Worm (Caenorhabditis elegans) whole organism, L2 larva: ENCODE data around the gene hlh-29.

Source experiments
- C34F6.9 ChIP-seq: fragments of 150-350 bp; optimal IDR thresholded peaks from 2 replicates; lab custom pipeline; 2014; ENCODE audit warnings: missing biosample characterization, missing genetic modification characterization
- F13H6.1 ChIP-seq: sonication (generic microtip); optimal IDR thresholded peaks from 2 replicates; lab custom pipeline; 2016; ENCODE audit warnings: missing genetic modification characterization, missing compliant biosample characterization
- R02D3.7 ChIP-seq: fragments of 150-350 bp; optimal IDR thresholded peaks from 2 replicates; lab custom pipeline; 2014; ENCODE audit warnings: missing biosample characterization, missing genetic modification characterization
- Y55F3AM.14 ChIP-seq: fragments of 200-800 bp; sonication (Bioruptor generic); optimal IDR thresholded peaks from 2 replicates; lab custom pipeline; 2018; ENCODE audit warnings: mild to moderate bottlenecking, missing genetic modification characterization, missing compliant biosample characterization
- ZK546.5 ChIP-seq: sonication (generic microtip); optimal IDR thresholded peaks from 2 replicates; lab custom pipeline; 2017; ENCODE audit warnings: missing biosample characterization, missing genetic modification characterization
- alr-1 ChIP-seq: fragments of 150-350 bp; optimal IDR thresholded peaks from 2 replicates; lab custom pipeline; 2014; ENCODE audit warnings: missing biosample characterization, missing genetic modification characterization
- aly-2 ChIP-seq: fragments of 150-350 bp; optimal IDR thresholded peaks from 2 replicates; lab custom pipeline; 2014; ENCODE audit warnings: missing biosample characterization, missing genetic modification characterization
- ama-1 ChIP-seq: fragments of 150-350 bp; optimal IDR thresholded peaks from 2 replicates; lab custom pipeline; 2018; ENCODE audit warnings: inconsistent platforms
- blmp-1 ChIP-seq: sonication (generic microtip); optimal IDR thresholded peaks from 2 replicates; lab custom pipeline; 2017; ENCODE audit warnings: missing genetic modification characterization, mild to moderate bottlenecking, missing compliant biosample characterization, antibody characterized with exemption, moderate library complexity; ENCODE audit not compliant: insufficient read depth
- ceh-16 ChIP-seq: fragments of 150-350 bp; optimal IDR thresholded peaks from 2 replicates; lab custom pipeline; 2014; ENCODE audit warnings: missing biosample characterization, missing genetic modification characterization
- ceh-82 ChIP-seq: fragments of 150-350 bp; optimal IDR thresholded peaks from 2 replicates; lab custom pipeline; 2014; ENCODE audit warnings: missing biosample characterization, missing genetic modification characterization
- crh-2 ChIP-seq: sonication (generic microtip); optimal IDR thresholded peaks from 2 replicates; lab custom pipeline; 2017; ENCODE audit warnings: missing biosample characterization, missing genetic modification characterization
- dmd-4 ChIP-seq: sonication (generic microtip); optimal IDR thresholded peaks from 2 replicates; lab custom pipeline; 2017; ENCODE audit warnings: missing biosample characterization, missing genetic modification characterization
- egl-27 ChIP-seq: sonication (generic microtip); optimal IDR thresholded peaks from 3 replicates; lab custom pipeline; 2017; ENCODE audit warnings: missing biosample characterization, missing genetic modification reagents, missing genetic modification characterization
- elt-1 ChIP-seq: fragments of 150-350 bp; optimal IDR thresholded peaks from 2 replicates; lab custom pipeline; 2014; ENCODE audit warnings: missing biosample characterization, missing genetic modification characterization
- elt-3 ChIP-seq: sonication (generic microtip); optimal IDR thresholded peaks from 2 replicates; lab custom pipeline; 2017; ENCODE audit warnings: missing biosample characterization, missing genetic modification characterization
- fos-1 ChIP-seq: fragments of 150-350 bp; optimal IDR thresholded peaks from 2 replicates; lab custom pipeline; 2014; ENCODE audit warnings: missing biosample characterization, missing genetic modification characterization
- gmeb-1 ChIP-seq: fragments of 150-350 bp; optimal IDR thresholded peaks from 2 replicates; lab custom pipeline; 2014; ENCODE audit warnings: missing biosample characterization, missing genetic modification characterization
- lin-11 ChIP-seq: fragments of 150-350 bp; sonication (generic microtip); optimal IDR thresholded peaks from 2 replicates; lab custom pipeline; 2014; ENCODE audit warnings: missing biosample characterization, missing genetic modification characterization, inconsistent platforms, mixed read lengths
- lin-13 ChIP-seq: fragments of 150-350 bp; optimal IDR thresholded peaks from 2 replicates; lab custom pipeline; 2014; ENCODE audit warnings: missing biosample characterization, missing genetic modification reagents, missing genetic modification characterization
- lin-39 ChIP-seq: fragments of 150-350 bp; optimal IDR thresholded peaks from 2 replicates; lab custom pipeline; 2014; ENCODE audit warnings: missing biosample characterization, missing genetic modification reagents, missing genetic modification characterization
- lsy-2 ChIP-seq, 2 experiments: fragments of 150-350 bp in 1 of 2; sonication (generic microtip) in 1 of 2; optimal IDR thresholded peaks; 2 replicates each; lab custom pipeline; 2014 to 2017; ENCODE audit warnings: missing biosample characterization in 2 of 2, missing genetic modification characterization in 2 of 2
- mab-5 ChIP-seq: fragments of 150-350 bp; optimal IDR thresholded peaks from 2 replicates; lab custom pipeline; 2014; ENCODE audit warnings: missing biosample characterization, missing genetic modification characterization
- mbf-1 ChIP-seq: sonication (generic microtip); optimal IDR thresholded peaks from 2 replicates; lab custom pipeline; 2017; ENCODE audit warnings: missing biosample characterization, missing genetic modification characterization
- mdl-1 ChIP-seq, 2 experiments: fragments of 150-350 bp in 1 of 2; sonication (generic microtip) in 1 of 2; optimal IDR thresholded peaks; 2 replicates each; lab custom pipeline; 2017; ENCODE audit warnings: missing biosample characterization in 2 of 2, missing genetic modification characterization in 2 of 2
- nhr-10 ChIP-seq: sonication (generic microtip); optimal IDR thresholded peaks from 2 replicates; lab custom pipeline; 2017; ENCODE audit warnings: missing biosample characterization, missing genetic modification characterization
- nhr-11 ChIP-seq: fragments of 150-350 bp; optimal IDR thresholded peaks from 2 replicates; lab custom pipeline; 2014; ENCODE audit warnings: missing biosample characterization, missing genetic modification characterization
- nhr-12 ChIP-seq: fragments of 150-350 bp; optimal IDR thresholded peaks from 2 replicates; lab custom pipeline; 2014; ENCODE audit warnings: missing biosample characterization, missing genetic modification characterization
- nhr-129 ChIP-seq: fragments of 150-350 bp; optimal IDR thresholded peaks from 2 replicates; lab custom pipeline; 2014; ENCODE audit warnings: missing biosample characterization, missing genetic modification characterization
- nhr-21 ChIP-seq: fragments of 150-350 bp; optimal IDR thresholded peaks from 2 replicates; lab custom pipeline; 2014; ENCODE audit warnings: missing biosample characterization, missing genetic modification characterization
- nhr-23 ChIP-seq: fragments of 150-350 bp; optimal IDR thresholded peaks from 2 replicates; lab custom pipeline; 2014; ENCODE audit warnings: missing biosample characterization, missing genetic modification reagents, missing genetic modification characterization
- nhr-237 ChIP-seq: fragments of 150-350 bp; optimal IDR thresholded peaks from 2 replicates; lab custom pipeline; 2014; ENCODE audit warnings: missing biosample characterization, missing genetic modification characterization
- nhr-25 ChIP-seq: fragments of 150-350 bp; sonication (generic microtip); optimal IDR thresholded peaks from 3 replicates; lab custom pipeline; 2014; ENCODE audit warnings: missing biosample characterization, missing genetic modification characterization
- nhr-6 ChIP-seq: fragments of 150-350 bp; optimal IDR thresholded peaks from 2 replicates; lab custom pipeline; 2014; ENCODE audit warnings: missing biosample characterization, missing genetic modification characterization
- nhr-77 ChIP-seq: fragments of 150-350 bp; optimal IDR thresholded peaks from 2 replicates; lab custom pipeline; 2014; ENCODE audit warnings: missing biosample characterization, missing genetic modification characterization
- peb-1 ChIP-seq: fragments of 150-350 bp; optimal IDR thresholded peaks from 2 replicates; lab custom pipeline; 2014; ENCODE audit warnings: missing biosample characterization, missing genetic modification characterization
- sem-4 ChIP-seq: fragments of 150-350 bp; optimal IDR thresholded peaks from 2 replicates; lab custom pipeline; 2014; ENCODE audit warnings: missing biosample characterization, missing genetic modification reagents, missing genetic modification characterization
- skn-1 ChIP-seq: sonication (generic microtip); optimal IDR thresholded peaks from 2 replicates; lab custom pipeline; 2017; ENCODE audit warnings: missing biosample characterization, missing genetic modification characterization
- sma-3 ChIP-seq: sonication (generic microtip); optimal IDR thresholded peaks from 2 replicates; lab custom pipeline; 2016; ENCODE audit warnings: missing genetic modification reagents, missing genetic modification characterization, missing compliant biosample characterization
- sma-9 ChIP-seq, 2 experiments: fragments of 150-350 bp in 1 of 2; sonication (generic microtip) in 1 of 2; optimal IDR thresholded peaks; 2 replicates each; lab custom pipeline; 2014 to 2016; ENCODE audit warnings: missing genetic modification characterization in 2 of 2, mild to moderate bottlenecking in 1 of 2, missing biosample characterization in 1 of 2, missing compliant biosample characterization in 1 of 2, missing genetic modification reagents in 1 of 2, moderate library complexity in 1 of 2
- snpc-4 ChIP-seq: fragments of 150-350 bp; optimal IDR thresholded peaks from 2 replicates; lab custom pipeline; 2014; ENCODE audit warnings: missing biosample characterization, missing genetic modification characterization
- unc-39 ChIP-seq: fragments of 150-350 bp; optimal IDR thresholded peaks from 2 replicates; lab custom pipeline; 2014; ENCODE audit warnings: missing biosample characterization, missing genetic modification characterization
- unc-55 ChIP-seq: fragments of 150-350 bp; sonication (generic microtip); optimal IDR thresholded peaks from 3 replicates; lab custom pipeline; 2014; ENCODE audit warnings: missing biosample characterization, missing genetic modification reagents, missing genetic modification characterization
- unc-62 ChIP-seq: fragments of 150-350 bp; optimal IDR thresholded peaks from 2 replicates; lab custom pipeline; 2014; ENCODE audit warnings: missing biosample characterization, missing genetic modification reagents, missing genetic modification characterization
- zag-1 ChIP-seq: fragments of 150-350 bp; optimal IDR thresholded peaks from 2 replicates; lab custom pipeline; 2014; ENCODE audit warnings: missing biosample characterization, missing genetic modification characterization
- ztf-1 ChIP-seq: fragments of 200-800 bp; sonication (Bioruptor generic); conservative IDR thresholded peaks from 2 replicates; pipeline ENCODE4 v1.3.6; 2022; ENCODE audit warnings: missing genetic modification characterization, missing compliant biosample characterization
- ztf-11 ChIP-seq: sonication (generic microtip); optimal IDR thresholded peaks from 2 replicates; lab custom pipeline; 2017; ENCODE audit warnings: missing biosample characterization, missing genetic modification characterization
- ztf-4 ChIP-seq: fragments of 150-350 bp; optimal IDR thresholded peaks from 2 replicates; lab custom pipeline; 2014; ENCODE audit warnings: missing biosample characterization, missing genetic modification characterization

hlh-29 gene

ce11 chrX:17527377-17527776 lies 21.1 kb downstream of the hlh-29 start:
- TF ChIP-seq egl-27 (tag; lab: Kevin White, UChicago) (no peak), mdl-1 (tag; optimal IDR thresholded peaks at IDR 0.05; lab: Kevin White, UChicago) (no peak), Y55F3AM.14 (no peak), lin-39 (no peak), C34F6.9 (tag; lab: Kevin White, UChicago) (no peak)
- TF ChIP-seq, all 48 proteins: peak for 0

ce11 chrX:17521425-17521824 lies 27.0 kb downstream of the hlh-29 start:
- TF ChIP-seq blmp-1 (no peak), C34F6.9 (tag; lab: Kevin White, UChicago) (peak; percentile 19), sem-4 (peak; percentile 44), mdl-1 (tag; optimal IDR thresholded peaks at IDR 0.05; lab: Kevin White, UChicago) (peak in 1 of 2 experiments; percentile 29), egl-27 (tag; lab: Kevin White, UChicago) (no peak), lsy-2 (tag; optimal IDR thresholded peaks at IDR 0.05; lab: Kevin White, UChicago) (peak in 1 of 2 experiments; percentile 8)

ce11 chrX:17519476-17519875 lies 29.0 kb downstream of the hlh-29 start:
- TF ChIP-seq mdl-1 (tag; optimal IDR thresholded peaks at IDR 0.05; lab: Kevin White, UChicago) (peak in 1 of 2 experiments; percentile 77), ztf-4 (tag; lab: Kevin White, UChicago) (no peak), sma-9 (GFP tag; optimal IDR thresholded peaks at IDR 0.05; lab: Kevin White, UChicago) (peak; percentile 4), sma-9 (tag; optimal IDR thresholded peaks at IDR 0.05; lab: Kevin White, UChicago) (no peak), nhr-129 (tag; lab: Kevin White, UChicago) (no peak), Y55F3AM.14 (peak; percentile 53), crh-2 (tag; lab: Kevin White, UChicago) (peak; percentile 47), sma-3 (GFP tag; lab: Kevin White, UChicago) (no peak), gmeb-1 (tag; lab: Kevin White, UChicago) (no peak), unc-39 (tag; lab: Kevin White, UChicago) (no peak), ztf-11 (no peak), sem-4 (peak; percentile 27), nhr-10 (no peak), zag-1 (peak; percentile 36), nhr-11 (tag; lab: Kevin White, UChicago) (no peak), nhr-21 (tag; lab: Kevin White, UChicago) (no peak), alr-1 (tag; lab: Kevin White, UChicago) (no peak), ama-1 (lab: Kevin White, UChicago) (no peak), peb-1 (tag; lab: Kevin White, UChicago) (no peak), unc-55 (GFP tag; lab: Kevin White, UChicago) (peak; percentile 48), F13H6.1 (tag; lab: Kevin White, UChicago) (peak; percentile 52), egl-27 (tag; lab: Kevin White, UChicago) (no peak), C34F6.9 (tag; lab: Kevin White, UChicago) (peak; percentile 24), nhr-237 (no peak), ZK546.5 (tag; lab: Kevin White, UChicago) (no peak), nhr-77 (tag; lab: Kevin White, UChicago) (no peak), nhr-25 (tag; lab: Kevin White, UChicago) (no peak), dmd-4 (tag; lab: Kevin White, UChicago) (no peak), skn-1 (tag; lab: Kevin White, UChicago) (no peak), nhr-6 (tag; lab: Kevin White, UChicago) (no peak), unc-62 (GFP tag; lab: Kevin White, UChicago) (no peak), fos-1 (tag; lab: Kevin White, UChicago) (no peak), ztf-1 (GFP tag; lab: Robert Waterston, UW) (no peak), mbf-1 (no peak), lsy-2 (tag; optimal IDR thresholded peaks at IDR 0.05; lab: Kevin White, UChicago) (peak in 1 of 2 experiments; percentile 29), aly-2 (tag; lab: Kevin White, UChicago) (no peak), elt-1 (tag; lab: Kevin White, UChicago) (no peak), elt-3 (tag; lab: Kevin White, UChicago) (no peak), ceh-16 (tag; lab: Kevin White, UChicago) (no peak), nhr-12 (tag; lab: Kevin White, UChicago) (no peak), lin-39 (no peak), mab-5 (tag; lab: Kevin White, UChicago) (no peak), blmp-1 (no peak), lin-11 (tag; lab: Kevin White, UChicago) (peak; percentile 12), snpc-4 (tag; lab: Kevin White, UChicago) (no peak), ceh-82 (tag; lab: Kevin White, UChicago) (no peak), nhr-23 (tag; lab: Kevin White, UChicago) (no peak), lin-13 (GFP tag; lab: Kevin White, UChicago) (no peak), R02D3.7 (no peak)
